Worm (Caenorhabditis elegans): ENCODE data around the gene let-19.

The let-19 gene

ce11 chrII:8751686-8752085 is 19.1 kb upstream of the let-19 start, which contains the start of gene atf-2:
Gene atf-2 (plus strand): TSS chrII:8751986.
- no peak for TF ChIP-seq dao-5 (tag; optimal IDR thresholded peaks at IDR 0.05)
- TF ChIP-seq W03F9.2 (tag; optimal IDR thresholded peaks at IDR 0.05), result no peak
- no peak for TF ChIP-seq him-1 (tag; optimal IDR thresholded peaks at IDR 0.05)

- TF ChIP-seq dao-5 (tag; optimal IDR thresholded peaks at IDR 0.05) (no peak), W03F9.2 (tag; optimal IDR thresholded peaks at IDR 0.05) (no peak), him-1 (tag; optimal IDR thresholded peaks at IDR 0.05) (no peak)
Observed at ce11 chrII:8755270-8755669, 15.5 kb upstream of the let-19 start, which contains the start of gene K08F8.7. Gene K08F8.7 (minus strand): TSS chrII:8755370.

ce11 chrII:8759493-8759892 is 11.3 kb upstream of the let-19 start, which contains the start of gene fut-1:
Gene fut-1 (minus strand): TSS chrII:8759593.
- TF ChIP-seq dao-5 (tag; optimal IDR thresholded peaks at IDR 0.05) (no peak), W03F9.2 (tag; optimal IDR thresholded peaks at IDR 0.05) (no peak), him-1 (tag; optimal IDR thresholded peaks at IDR 0.05) (no peak)

ce11 chrII:8761739-8762138 is 9.0 kb upstream of the let-19 start:
- TF ChIP-seq dao-5 (tag; optimal IDR thresholded peaks at IDR 0.05), result no peak
- TF ChIP-seq him-1 (tag; optimal IDR thresholded peaks at IDR 0.05), result no peak
- TF ChIP-seq W03F9.2 (tag; optimal IDR thresholded peaks at IDR 0.05), result no peak

- TF ChIP-seq W03F9.2 (tag; optimal IDR thresholded peaks at IDR 0.05) (no peak), dao-5 (tag; optimal IDR thresholded peaks at IDR 0.05) (no peak), him-1 (tag; optimal IDR thresholded peaks at IDR 0.05) (no peak)
Observed at ce11 chrII:8763367-8763766, 7.4 kb upstream of the let-19 start.

- TF ChIP-seq him-1 (tag; optimal IDR thresholded peaks at IDR 0.05) (no peak), W03F9.2 (tag; optimal IDR thresholded peaks at IDR 0.05) (no peak), dao-5 (tag; optimal IDR thresholded peaks at IDR 0.05) (no peak)
Observed at ce11 chrII:8764332-8764731, 6.4 kb upstream of the let-19 start.

- TF ChIP-seq him-1 (tag; optimal IDR thresholded peaks at IDR 0.05), result no peak
- no peak for TF ChIP-seq W03F9.2 (tag; optimal IDR thresholded peaks at IDR 0.05)
- no peak for TF ChIP-seq dao-5 (tag; optimal IDR thresholded peaks at IDR 0.05)
Observed at ce11 chrII:8765131-8765530, 5.6 kb upstream of the let-19 start.

- TF ChIP-seq him-1 (tag; optimal IDR thresholded peaks at IDR 0.05) (no peak), W03F9.2 (tag; optimal IDR thresholded peaks at IDR 0.05) (no peak), dao-5 (tag; optimal IDR thresholded peaks at IDR 0.05) (no peak)
Observed at ce11 chrII:8766475-8766874, 4.3 kb upstream of the let-19 start, which contains the start of the genes nsph-1.1 and K08F8.15. Gene nsph-1.1 (plus strand): TSS chrII:8766775. Gene K08F8.15 (plus strand): TSS chrII:8766809.

ce11 chrII:8766897-8767296 is 3.9 kb upstream of the let-19 start, which contains the start of gene pah-1:
Gene pah-1 (minus strand): TSS chrII:8766997.
- TF ChIP-seq dao-5 (tag; optimal IDR thresholded peaks at IDR 0.05) (no peak), him-1 (tag; optimal IDR thresholded peaks at IDR 0.05) (no peak), W03F9.2 (tag; optimal IDR thresholded peaks at IDR 0.05) (no peak)

- no peak for TF ChIP-seq dao-5 (tag; optimal IDR thresholded peaks at IDR 0.05)
- TF ChIP-seq him-1 (tag; optimal IDR thresholded peaks at IDR 0.05), result no peak
- TF ChIP-seq W03F9.2 (tag; optimal IDR thresholded peaks at IDR 0.05), result no peak
Observed at ce11 chrII:8769375-8769774, 1.4 kb upstream of the let-19 start.

- TF ChIP-seq dao-5 (tag; optimal IDR thresholded peaks at IDR 0.05) (no peak), W03F9.2 (tag; optimal IDR thresholded peaks at IDR 0.05) (no peak), him-1 (tag; optimal IDR thresholded peaks at IDR 0.05) (no peak)
Observed at ce11 chrII:8776504-8776903, 5.7 kb downstream of the let-19 start.

- TF ChIP-seq dao-5 (tag; optimal IDR thresholded peaks at IDR 0.05) (no peak), him-1 (tag; optimal IDR thresholded peaks at IDR 0.05) (no peak), W03F9.2 (tag; optimal IDR thresholded peaks at IDR 0.05) (no peak)
Observed at ce11 chrII:8783451-8783967, 12.7 kb downstream of the let-19 start, which contains the start of gene sgn-1. Gene sgn-1 (minus strand): TSS chrII:8783670.

ce11 chrII:8784235-8784928 is 13.6 kb downstream of the let-19 start:
- no peak for TF ChIP-seq W03F9.2 (tag; optimal IDR thresholded peaks at IDR 0.05)
- TF ChIP-seq him-1 (tag; optimal IDR thresholded peaks at IDR 0.05), result peak; percentile 56
- TF ChIP-seq dao-5 (tag; optimal IDR thresholded peaks at IDR 0.05), result no peak

- TF ChIP-seq him-1 (tag; optimal IDR thresholded peaks at IDR 0.05) (no peak), W03F9.2 (tag; optimal IDR thresholded peaks at IDR 0.05) (no peak), dao-5 (tag; optimal IDR thresholded peaks at IDR 0.05) (no peak)
Observed at ce11 chrII:8785875-8786274, 15.1 kb downstream of the let-19 start.
